Worm (Caenorhabditis elegans): ENCODE results near the gene math-25.

DNA sequence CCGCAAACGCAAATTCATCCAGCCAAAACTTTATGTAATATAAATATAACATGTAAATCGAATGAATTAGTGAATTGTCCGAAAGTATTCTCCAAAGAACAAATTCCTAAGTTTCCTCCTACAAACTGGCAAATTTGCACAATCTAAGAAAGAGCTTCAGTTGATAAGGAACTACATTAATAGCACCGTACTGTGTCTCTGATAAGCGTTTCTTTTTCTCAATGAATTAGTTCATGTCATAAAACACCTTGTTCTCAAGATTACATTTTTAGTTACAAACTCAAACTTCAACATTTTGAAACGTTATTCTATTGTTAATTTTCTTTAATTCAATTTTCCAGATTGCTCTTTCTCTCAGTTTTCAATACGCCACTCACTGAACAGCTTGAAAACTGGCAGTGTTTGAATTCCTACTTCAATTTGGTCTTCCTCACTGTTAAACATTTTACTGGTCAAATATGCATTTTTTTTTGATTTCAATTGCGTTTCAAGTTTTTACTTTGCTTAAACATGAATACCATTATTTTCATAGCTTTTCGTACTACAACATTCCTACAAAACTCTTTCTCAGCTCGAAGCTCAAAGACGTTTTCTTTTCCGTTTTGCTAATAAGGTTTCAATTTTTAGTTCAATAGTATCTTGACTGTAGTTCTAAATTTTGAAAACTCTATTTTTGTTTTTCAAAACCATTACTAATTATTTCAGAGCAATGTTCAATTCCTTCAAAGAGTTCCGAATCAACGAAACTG is 30.0 kb upstream of the math-25 start, which contains the start of gene math-15:
- TF ChIP-seq aly-2 (tag; optimal IDR thresholded peaks at IDR 0.05) (no peak), zfp-2 (tag; optimal IDR thresholded peaks at IDR 0.05) (no peak)
